Worm (Caenorhabditis elegans): ENCODE results near the gene srh-303.

ce11 chrV:17798789-17799188 is 32.7 kb upstream of the srh-303 start, which contains the start of gene srx-18:
- TF ChIP-seq med-1 (GFP tag; optimal IDR thresholded peaks at IDR 0.05; ENCODE audit: insufficient read depth), result no peak
- no peak for TF ChIP-seq T22C8.4 (GFP tag; IDR thresholded peaks at IDR 0.05)
- no peak for TF ChIP-seq cog-1 (tag; optimal IDR thresholded peaks at IDR 0.05)
- TF ChIP-seq klf-2 (GFP tag; conservative IDR thresholded peaks at IDR 0.05), result no peak
- TF ChIP-seq tab-1 (GFP tag; IDR thresholded peaks at IDR 0.05), result no peak
- TF ChIP-seq ref-1 (GFP tag; conservative IDR thresholded peaks at IDR 0.05), result no peak
- TF ChIP-seq flt-1 (GFP tag; IDR thresholded peaks at IDR 0.05), result no peak
- no peak for TF ChIP-seq ztf-29 (GFP tag; IDR thresholded peaks at IDR 0.05)
